Worm (Caenorhabditis elegans): ENCODE measurements around the gene C52G5.2.

Gene C52G5.2

ce11 chrX:12860711-12861287 lies 17.7 kb downstream of the C52G5.2 start, which contains the start of gene T14G8.3:
T14G8.3 (plus strand) TSS chrX:12861237.
- TF ChIP-seq pax-1 (tag; optimal IDR thresholded peaks at IDR 0.05) = no peak
- TF ChIP-seq madf-2 (tag; optimal IDR thresholded peaks at IDR 0.05) = no peak
- peak; percentile 44 for TF ChIP-seq elt-2 (tag; optimal IDR thresholded peaks at IDR 0.05)

- no peak for TF ChIP-seq zip-5 (tag; optimal IDR thresholded peaks at IDR 0.05)
- TF ChIP-seq ceh-48 (tag; optimal IDR thresholded peaks at IDR 0.05) = no peak
- no peak for TF ChIP-seq hlh-30 (tag; optimal IDR thresholded peaks at IDR 0.05; ENCODE audit: insufficient read depth)
- no peak for TF ChIP-seq ceh-6 (GFP tag; optimal IDR thresholded peaks at IDR 0.05)
- TF ChIP-seq unc-3 (GFP tag; conservative IDR thresholded peaks at IDR 0.05) = no peak
- no peak for TF ChIP-seq unc-3 (tag; optimal IDR thresholded peaks at IDR 0.05)
- TF ChIP-seq ahr-1 (tag; optimal IDR thresholded peaks at IDR 0.05) = no peak
- TF ChIP-seq mec-3 (tag; optimal IDR thresholded peaks at IDR 0.05; ENCODE audit: borderline replicate concordance) = no peak
- TF ChIP-seq nhr-232 (tag; optimal IDR thresholded peaks at IDR 0.05) = no peak
- no peak for TF ChIP-seq tbx-7 (tag; optimal IDR thresholded peaks at IDR 0.05)
- no peak for TF ChIP-seq ceh-2 (tag; optimal IDR thresholded peaks at IDR 0.05)
- TF ChIP-seq ceh-14 (tag; optimal IDR thresholded peaks at IDR 0.05) = no peak
- TF ChIP-seq pat-9 (tag; optimal IDR thresholded peaks at IDR 0.05) = no peak
- no peak for TF ChIP-seq C08G9.2 (tag; optimal IDR thresholded peaks at IDR 0.05)
- no peak for TF ChIP-seq unc-42 (tag; optimal IDR thresholded peaks at IDR 0.05)
- no peak for TF ChIP-seq unc-55 (GFP tag; optimal IDR thresholded peaks at IDR 0.05)
These were observed 19.4 kb downstream of the C52G5.2 start, which contains the start of gene T14G8.6 for ce11 chrX:12862509-12862908. T14G8.6 (minus strand) TSS chrX:12862846.

ce11 chrX:12863262-12863661 lies 20.2 kb downstream of the C52G5.2 start:
- TF ChIP-seq che-1 (tag; optimal IDR thresholded peaks at IDR 0.05) = no peak
- no peak for TF ChIP-seq ama-1 (optimal IDR thresholded peaks at IDR 0.05)
- no peak for TF ChIP-seq ceh-22 (tag; optimal IDR thresholded peaks at IDR 0.05)
- TF ChIP-seq ztf-16 (tag; optimal IDR thresholded peaks at IDR 0.05) = no peak
- TF ChIP-seq F13H6.1 (tag; optimal IDR thresholded peaks at IDR 0.05) = no peak
- no peak for TF ChIP-seq pha-2 (tag; optimal IDR thresholded peaks at IDR 0.05)
- TF ChIP-seq lim-6 (tag; optimal IDR thresholded peaks at IDR 0.05) = no peak
- TF ChIP-seq K09A11.1 (tag; optimal IDR thresholded peaks at IDR 0.05; ENCODE audit: insufficient read depth) = no peak
- TF ChIP-seq unc-55 (GFP tag; optimal IDR thresholded peaks at IDR 0.05) = no peak
- no peak for TF ChIP-seq ceh-14 (tag; optimal IDR thresholded peaks at IDR 0.05)
- TF ChIP-seq ceh-6 (GFP tag; optimal IDR thresholded peaks at IDR 0.05) = no peak
- no peak for TF ChIP-seq syd-9 (tag; optimal IDR thresholded peaks at IDR 0.05)
- TF ChIP-seq ceh-18 (tag; optimal IDR thresholded peaks at IDR 0.05) = no peak
- TF ChIP-seq gmeb-2 (tag; optimal IDR thresholded peaks at IDR 0.05) = no peak
- TF ChIP-seq rnt-1 (tag; optimal IDR thresholded peaks at IDR 0.05) = no peak
- TF ChIP-seq dve-1 (tag; optimal IDR thresholded peaks at IDR 0.05) = no peak
- TF ChIP-seq pax-1 (tag; optimal IDR thresholded peaks at IDR 0.05) = no peak

ce11 chrX:12863796-12864195 lies 20.7 kb downstream of the C52G5.2 start, which contains the start of gene T14G8.4:
T14G8.4 (minus strand) TSS chrX:12863896.
- TF ChIP-seq hlh-6 (tag; optimal IDR thresholded peaks at IDR 0.05) (no peak), zip-5 (tag; optimal IDR thresholded peaks at IDR 0.05) (no peak), ceh-18 (tag; optimal IDR thresholded peaks at IDR 0.05) (no peak), ahr-1 (tag; optimal IDR thresholded peaks at IDR 0.05) (no peak), F13H6.1 (tag; optimal IDR thresholded peaks at IDR 0.05) (no peak), nhr-232 (tag; optimal IDR thresholded peaks at IDR 0.05) (no peak), nhr-11 (tag; optimal IDR thresholded peaks at IDR 0.05) (no peak), sdc-2 (tag; optimal IDR thresholded peaks at IDR 0.05) (no peak), ref-2 (tag; optimal IDR thresholded peaks at IDR 0.05) (no peak), unc-42 (tag; optimal IDR thresholded peaks at IDR 0.05) (no peak), elt-4 (tag; optimal IDR thresholded peaks at IDR 0.05) (no peak), rnt-1 (tag; optimal IDR thresholded peaks at IDR 0.05) (no peak), fkh-10 (GFP tag; optimal IDR thresholded peaks at IDR 0.05) (no peak), pat-9 (tag; optimal IDR thresholded peaks at IDR 0.05) (no peak), ceh-6 (GFP tag; optimal IDR thresholded peaks at IDR 0.05) (no peak), gmeb-2 (tag; optimal IDR thresholded peaks at IDR 0.05) (no peak), lin-11 (tag; optimal IDR thresholded peaks at IDR 0.05) (no peak), C08G9.2 (tag; optimal IDR thresholded peaks at IDR 0.05) (no peak)

Data from whole organism, late embryonic.